Fruit fly (Drosophila melanogaster): ENCODE measurements around the gene CG2224.

CG2224 gene

dm6 chr3R:30431258-30432114 lies 27.6 kb downstream of the CG2224 start, which contains the start of gene CG15534:
Gene CG15534 (plus strand): TSS chr3R:30432064.
- TF ChIP-seq CG8478 (optimal IDR thresholded peaks at IDR 0.05) (no peak), CTCF (optimal IDR thresholded peaks at IDR 0.05) (no peak)

- TF ChIP-seq CTCF (optimal IDR thresholded peaks at IDR 0.05) (no peak), CG8478 (optimal IDR thresholded peaks at IDR 0.05) (no peak)
Observed at dm6 chr3R:30428459-30428858, 30.6 kb downstream of the CG2224 start, which contains the start of gene CG15533. Gene CG15533 (plus strand): TSS chr3R:30428820.

- TF ChIP-seq CTCF (optimal IDR thresholded peaks at IDR 0.05): peak; percentile 1 to 44
- no peak for TF ChIP-seq CG8478 (optimal IDR thresholded peaks at IDR 0.05)
Observed at dm6 chr3R:30427805-30428359, 31.2 kb downstream of the CG2224 start, which contains the start of gene CG2218. Gene CG2218 (minus strand): TSS chr3R:30428276.

dm6 chr3R:30426626-30427025 lies 32.5 kb downstream of the CG2224 start:
- no peak for TF ChIP-seq CG8478 (optimal IDR thresholded peaks at IDR 0.05)
- no peak for TF ChIP-seq CTCF (optimal IDR thresholded peaks at IDR 0.05)

- TF ChIP-seq CTCF (optimal IDR thresholded peaks at IDR 0.05): no peak
- no peak for TF ChIP-seq CG8478 (optimal IDR thresholded peaks at IDR 0.05)
Observed at dm6 chr3R:30425622-30426021, 33.5 kb downstream of the CG2224 start.

dm6 chr3R:30424993-30425392 lies 34.1 kb downstream of the CG2224 start, which contains the start of gene CG15536:
Gene CG15536 (minus strand): TSS chr3R:30425162.
- TF ChIP-seq CG8478 (optimal IDR thresholded peaks at IDR 0.05) (no peak), CTCF (optimal IDR thresholded peaks at IDR 0.05) (peak; percentile 82 to 90)

dm6 chr3R:30423695-30424094 lies 35.4 kb downstream of the CG2224 start, which contains the start of the genes CG15535 and mRpS18C:
Gene CG15535 (minus strand): TSS chr3R:30423929.
Gene mRpS18C (plus strand): TSS chr3R:30423974.
- peak in 1 of 2 experiments; percentile 42 for TF ChIP-seq CTCF (optimal IDR thresholded peaks at IDR 0.05)
- TF ChIP-seq CG8478 (optimal IDR thresholded peaks at IDR 0.05): no peak

dm6 chr3R:30422871-30423270 lies 36.2 kb downstream of the CG2224 start, which contains the start of the genes CG2217 and CG42740:
Gene CG2217 (minus strand): TSS chr3R:30422971.
Gene CG42740 (minus strand): TSS chr3R:30422971.
- no peak for TF ChIP-seq CTCF (optimal IDR thresholded peaks at IDR 0.05)
- no peak for TF ChIP-seq CG8478 (optimal IDR thresholded peaks at IDR 0.05)

- TF ChIP-seq CTCF (optimal IDR thresholded peaks at IDR 0.05): no peak
- no peak for TF ChIP-seq CG8478 (optimal IDR thresholded peaks at IDR 0.05)
Observed at dm6 chr3R:30419216-30419615, 39.9 kb downstream of the CG2224 start.

dm6 chr3R:30416765-30417274 lies 42.3 kb downstream of the CG2224 start:
- TF ChIP-seq CTCF (optimal IDR thresholded peaks at IDR 0.05): no peak
- no peak for TF ChIP-seq CG8478 (optimal IDR thresholded peaks at IDR 0.05)

dm6 chr3R:30413795-30414194 lies 45.3 kb downstream of the CG2224 start:
- no peak for TF ChIP-seq CG8478 (optimal IDR thresholded peaks at IDR 0.05)
- TF ChIP-seq CTCF (optimal IDR thresholded peaks at IDR 0.05): no peak

dm6 chr3R:30406482-30406881 lies 52.6 kb downstream of the CG2224 start:
- TF ChIP-seq CG8478 (optimal IDR thresholded peaks at IDR 0.05) (no peak), CTCF (optimal IDR thresholded peaks at IDR 0.05) (no peak)

Data from S2 (cell line).